Worm (Caenorhabditis elegans) whole organism, young adult: ENCODE results near the gene sri-6.

Experiments used
- ama-1 ChIP-seq, 3 experiments: fragments of 150-350 bp in 1 of 3; sonication (generic microtip) in 2 of 3; optimal IDR thresholded peaks; 2 replicates each; lab custom pipeline; 2014 to 2018; ENCODE audit warnings: missing biosample characterization in 2 of 3, missing genetic modification characterization in 2 of 3, missing genetic modification reagents in 2 of 3
- aptf-2 ChIP-seq: fragments of 200-800 bp; sonication (Bioruptor generic); conservative IDR thresholded peaks from 2 replicates; pipeline ENCODE4 v1.3.6; 2022; ENCODE audit warnings: missing genetic modification reagents, missing genetic modification characterization, missing compliant biosample characterization
- ets-4 ChIP-seq: fragments of 200-800 bp; sonication (Bioruptor generic); optimal IDR thresholded peaks from 2 replicates; lab custom pipeline; 2018; ENCODE audit warnings: mild to moderate bottlenecking, missing genetic modification characterization, missing compliant biosample characterization
- madf-10 ChIP-seq: sonication (generic microtip); optimal IDR thresholded peaks from 2 replicates; lab custom pipeline; 2016; ENCODE audit warnings: mild to moderate bottlenecking, missing genetic modification characterization, missing compliant biosample characterization
- madf-3 ChIP-seq: fragments of 200-800 bp; sonication (Bioruptor generic); IDR thresholded peaks from 2 replicates; pipeline ENCODE4 v1.3.6; 2022; ENCODE audit warnings: missing genetic modification reagents, missing genetic modification characterization, missing compliant biosample characterization
- nfya-1 ChIP-seq: sonication (generic microtip); optimal IDR thresholded peaks from 2 replicates; lab custom pipeline; 2017; ENCODE audit warnings: antibody characterized with exemption, missing compliant biosample characterization, missing genetic modification characterization, borderline replicate concordance; ENCODE audit not compliant: insufficient read depth
- nhr-120 ChIP-seq: fragments of 200-800 bp; sonication (Bioruptor generic); IDR thresholded peaks from 2 replicates; pipeline ENCODE4 v1.3.6; 2022; ENCODE audit warnings: missing genetic modification characterization, missing compliant biosample characterization
- pbrm-1 ChIP-seq: fragments of 200-800 bp; sonication (Bioruptor generic); IDR thresholded peaks from 2 replicates; pipeline ENCODE4 v1.3.6; 2022; ENCODE audit warnings: missing genetic modification reagents, missing genetic modification characterization, missing compliant biosample characterization
- snpc-4 ChIP-seq, 5 experiments: fragments of 150-350 bp in 1 of 5; sonication (generic microtip) in 4 of 5; optimal IDR thresholded peaks; 2 replicates each; lab custom pipeline; 2014 to 2018; ENCODE audit warnings: missing genetic modification characterization in 5 of 5, missing biosample characterization in 3 of 5, antibody characterized with exemption in 2 of 5, mild to moderate bottlenecking in 2 of 5, missing compliant biosample characterization in 2 of 5, missing genotype in 2 of 5, moderate library complexity in 2 of 5, missing genetic modification reagents in 1 of 5
- unc-62 ChIP-seq: fragments of 150-350 bp; optimal IDR thresholded peaks from 2 replicates; lab custom pipeline; 2014; ENCODE audit warnings: missing biosample characterization, missing genetic modification reagents, missing genetic modification characterization
- ztf-28 ChIP-seq: fragments of 200-800 bp; sonication (Bioruptor generic); IDR thresholded peaks from 2 replicates; pipeline ENCODE4 v1.3.6; 2022; ENCODE audit warnings: missing genetic modification reagents, missing genetic modification characterization, missing compliant biosample characterization
- ztf-6 ChIP-seq: fragments of 200-800 bp; sonication (Bioruptor generic); IDR thresholded peaks from 2 replicates; pipeline ENCODE4 v1.3.6; 2022; ENCODE audit warnings: missing genetic modification reagents, missing genetic modification characterization, missing compliant biosample characterization

DNA sequence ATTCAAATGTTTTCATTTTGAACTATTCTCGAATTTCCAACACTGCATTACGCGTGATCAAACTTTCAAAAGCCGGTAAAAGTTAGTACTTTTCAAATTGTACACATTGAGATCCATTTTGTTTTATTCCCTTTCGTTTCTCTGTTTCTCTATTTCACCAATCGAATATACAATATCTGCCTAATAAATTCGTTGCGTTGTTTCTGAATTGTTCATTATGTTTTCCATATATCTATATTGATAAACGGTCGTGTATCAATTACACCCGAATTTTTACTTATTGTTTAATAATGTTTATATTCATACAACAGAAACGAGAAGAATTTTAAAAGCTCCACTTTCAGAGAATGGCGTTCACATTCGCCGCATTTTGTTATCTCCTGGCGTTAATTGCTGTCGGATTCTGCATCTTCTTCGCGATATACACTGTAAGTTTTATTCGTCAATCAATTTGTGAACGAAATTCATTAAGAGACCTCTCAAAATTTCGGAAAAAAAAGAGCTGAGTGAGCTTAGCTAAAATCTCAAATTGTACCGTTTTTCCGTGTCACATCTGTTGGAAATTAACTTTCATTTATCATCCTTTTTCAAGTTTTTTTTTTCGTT, 5.4 kb upstream of the sri-6 start, which contains the start of gene cni-1:
- TF ChIP-seq snpc-4 (GFP tag; optimal IDR thresholded peaks at IDR 0.05; lab: Kevin White, UChicago), result no peak
- no peak for TF ChIP-seq snpc-4 (tag; optimal IDR thresholded peaks at IDR 0.05; lab: Kevin White, UChicago)
- TF ChIP-seq ets-4 (GFP tag; lab: Kevin White, UChicago), result no peak
- no peak for TF ChIP-seq madf-3 (GFP tag; lab: Robert Waterston, UW)
- TF ChIP-seq ztf-6 (GFP tag; lab: Robert Waterston, UW), result no peak
- no peak for TF ChIP-seq ama-1 (optimal IDR thresholded peaks at IDR 0.05; lab: Kevin White, UChicago)
- TF ChIP-seq ama-1 (GFP tag; optimal IDR thresholded peaks at IDR 0.05; lab: Kevin White, UChicago), result no peak
- TF ChIP-seq aptf-2 (GFP tag; lab: Robert Waterston, UW), result no peak
- TF ChIP-seq pbrm-1 (GFP tag; lab: Robert Waterston, UW), result no peak
- TF ChIP-seq madf-10 (tag; lab: Kevin White, UChicago), result no peak
- no peak for TF ChIP-seq nhr-120
- no peak for TF ChIP-seq ztf-28
- TF ChIP-seq unc-62 (GFP tag; lab: Kevin White, UChicago), result no peak
- TF ChIP-seq nfya-1, result no peak
